Worm (Caenorhabditis elegans) whole organism, early embryonic: ENCODE measurements around the gene F58E6.6.

Experiments
- B0310.2 ChIP-seq: sonication (generic microtip); optimal IDR thresholded peaks from 2 replicates; lab custom pipeline; 2016; ENCODE audit warnings: mild to moderate bottlenecking, missing genetic modification characterization, missing compliant biosample characterization
- F13C5.2 ChIP-seq: sonication (generic microtip); optimal IDR thresholded peaks from 2 replicates; lab custom pipeline; 2017; ENCODE audit warnings: mild to moderate bottlenecking, missing genetic modification characterization, inconsistent platforms, missing compliant biosample characterization
- ama-1 ChIP-seq: fragments of 150-350 bp; optimal IDR thresholded peaks from 2 replicates; lab custom pipeline; 2014
- ceh-13 ChIP-seq: fragments of 200-800 bp; sonication (Bioruptor generic); optimal IDR thresholded peaks from 2 replicates; lab custom pipeline; 2018; ENCODE audit warnings: mild to moderate bottlenecking, missing genetic modification characterization, missing compliant biosample characterization
- ceh-36 ChIP-seq: sonication (generic microtip); optimal IDR thresholded peaks from 2 replicates; lab custom pipeline; 2016; ENCODE audit warnings: missing genetic modification characterization, inconsistent platforms, missing compliant biosample characterization
- ets-7 ChIP-seq: sonication (generic microtip); optimal IDR thresholded peaks from 2 replicates; lab custom pipeline; 2016; ENCODE audit warnings: missing genotype, missing genetic modification characterization, missing compliant biosample characterization
- flt-1 ChIP-seq: fragments of 200-800 bp; sonication (Bioruptor generic); IDR thresholded peaks from 2 replicates; pipeline ENCODE4 v1.3.6; 2022; ENCODE audit warnings: missing genetic modification characterization, missing compliant biosample characterization
- hmbx-1 ChIP-seq: sonication (generic microtip); optimal IDR thresholded peaks from 2 replicates; lab custom pipeline; 2016; ENCODE audit warnings: mild to moderate bottlenecking, missing genetic modification characterization, missing compliant biosample characterization
- pes-1 ChIP-seq: fragments of 200-800 bp; sonication (Bioruptor generic); IDR thresholded peaks from 2 replicates; pipeline ENCODE4 v1.3.6; 2022; ENCODE audit warnings: missing genetic modification reagents, missing genetic modification characterization, missing compliant biosample characterization
- scrt-1 ChIP-seq: fragments of 200-800 bp; sonication (Bioruptor generic); IDR thresholded peaks from 2 replicates; pipeline ENCODE4 v1.3.6; 2022; ENCODE audit warnings: missing genetic modification characterization, missing compliant biosample characterization
- sea-1 ChIP-seq: fragments of 200-800 bp; sonication (Bioruptor generic); conservative IDR thresholded peaks from 2 replicates; pipeline ENCODE4 v1.3.6; 2022; ENCODE audit warnings: missing genetic modification characterization, missing compliant biosample characterization
- tbx-11 ChIP-seq: fragments of 200-800 bp; sonication (Bioruptor generic); IDR thresholded peaks from 2 replicates; pipeline ENCODE4 v1.3.6; 2022; ENCODE audit warnings: missing genetic modification characterization, missing compliant biosample characterization
- tbx-37 ChIP-seq: fragments of 200-800 bp; sonication (Bioruptor generic); conservative IDR thresholded peaks from 2 replicates; pipeline ENCODE4 v1.3.6; 2022; ENCODE audit warnings: missing genetic modification reagents, missing genetic modification characterization, missing compliant biosample characterization
- tra-4 ChIP-seq: sonication (generic microtip); optimal IDR thresholded peaks from 2 replicates; lab custom pipeline; 2017; ENCODE audit warnings: missing genetic modification characterization, missing compliant biosample characterization

- TF ChIP-seq tra-4 (tag; lab: Kevin White, UChicago) (no peak), flt-1 (GFP tag; lab: Robert Waterston, UW) (no peak), scrt-1 (no peak), ama-1 (lab: Kevin White, UChicago) (no peak), pes-1 (GFP tag; lab: Robert Waterston, UW) (no peak), ceh-13 (no peak), sea-1 (GFP tag; lab: Robert Waterston, UW) (no peak), B0310.2 (no peak), hmbx-1 (no peak), tbx-37 (no peak), ceh-36 (tag; lab: Kevin White, UChicago) (no peak), ets-7 (tag; lab: Kevin White, UChicago) (no peak), F13C5.2 (tag; lab: Kevin White, UChicago) (no peak), tbx-11 (GFP tag; lab: Robert Waterston, UW) (no peak)
Measured at ce11 chrV:9794997-9795396, 42.2 kb upstream of the F58E6.6 start.
